Fruit fly (Drosophila melanogaster): ENCODE measurements around the gene Mpp6.

Mpp6 gene

DNA sequence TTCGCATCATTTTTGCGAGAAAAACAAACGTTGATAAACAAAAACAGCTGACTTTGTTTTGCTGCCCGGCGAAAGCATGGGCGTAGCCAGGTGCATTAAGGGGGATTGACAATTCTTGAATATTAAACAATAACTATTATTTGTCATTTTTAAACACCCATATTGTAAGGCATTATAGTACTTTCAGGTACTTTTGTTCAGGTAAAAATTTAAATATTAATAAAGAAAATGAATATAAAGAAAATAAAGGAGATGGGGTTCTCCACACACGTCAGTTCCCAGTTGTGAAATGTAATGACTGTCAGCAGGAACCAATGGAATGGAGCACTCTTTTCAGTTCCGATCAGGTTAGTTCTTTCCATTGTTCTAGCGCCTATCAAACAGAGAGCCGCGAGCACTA is 2.5 kb downstream of the Mpp6 start, which contains the start of the genes Coq3 and Pld3 (continued):
- TF ChIP-seq Six4 (GFP tag; optimal IDR thresholded peaks at IDR 0.05) (peak; percentile 77), Hand (GFP tag; optimal IDR thresholded peaks at IDR 0.05) (peak; percentile 48), CG15011 (GFP tag; optimal IDR thresholded peaks at IDR 0.05) (no peak), sob (GFP tag; IDR thresholded peaks at IDR 0.05) (peak; percentile 83), dan (GFP tag; IDR thresholded peaks at IDR 0.05) (no peak), CG16863 (GFP tag; optimal IDR thresholded peaks at IDR 0.05) (peak; percentile 54), CG30020 (tag; optimal IDR thresholded peaks at IDR 0.05) (peak; percentile 90), CG16815 (GFP tag; optimal IDR thresholded peaks at IDR 0.05) (peak; percentile 73), mam (GFP tag; optimal IDR thresholded peaks at IDR 0.05) (peak; percentile 83), ato (GFP tag; IDR thresholded peaks at IDR 0.05; ENCODE audit: partially characterized antibody) (no peak), ERR (GFP tag; optimal IDR thresholded peaks at IDR 0.05) (peak; percentile 52), D19B (GFP tag; optimal IDR thresholded peaks at IDR 0.05) (peak; percentile 68), twi (tag; optimal IDR thresholded peaks at IDR 0.05) (peak; percentile 57), CG5953 (GFP tag; IDR thresholded peaks at IDR 0.05) (peak; percentile 61; the same call in 1 of the 2 replicates), bcd (GFP tag; optimal IDR thresholded peaks at IDR 0.05) (peak; percentile 80), CG5180 (GFP tag; optimal IDR thresholded peaks at IDR 0.05) (peak; percentile 39), CG17186 (GFP tag; optimal IDR thresholded peaks at IDR 0.05) (peak; percentile 18), chm (GFP tag; IDR thresholded peaks at IDR 0.05) (peak; percentile 72), Atf3 (GFP tag; optimal IDR thresholded peaks at IDR 0.05) (peak; percentile 58), CG13287 (GFP tag; IDR thresholded peaks at IDR 0.05; ENCODE audit: partially characterized antibody) (no peak), stc (GFP tag; IDR thresholded peaks at IDR 0.05) (peak; percentile 69; the same call in 1 of the 2 replicates), CG6689 (GFP tag; IDR thresholded peaks at IDR 0.05) (peak; percentile 82), CG8765 (GFP tag; IDR thresholded peaks at IDR 0.05) (peak; percentile 59; the same call in 1 of the 2 replicates), CG34376 (GFP tag; optimal IDR thresholded peaks at IDR 0.05) (peak; percentile 70), CG32532 (GFP tag; IDR thresholded peaks at IDR 0.05) (peak; percentile 88), hth (optimal IDR thresholded peaks at IDR 0.05) (no peak), caup (GFP tag; optimal IDR thresholded peaks at IDR 0.05; ENCODE audit: severe bottlenecking) (peak; percentile 75), Dp (GFP tag; optimal IDR thresholded peaks at IDR 0.05) (no peak), MTF-1 (GFP tag; optimal IDR thresholded peaks at IDR 0.05; ENCODE audit: borderline replicate concordance) (peak; percentile 32), danr (GFP tag; IDR thresholded peaks at IDR 0.05) (peak; percentile 56; the same call in 1 of the 2 replicates), repo (GFP tag; optimal IDR thresholded peaks at IDR 0.05) (peak; percentile 49), Bgb (GFP tag; IDR thresholded peaks at IDR 0.05; ENCODE audit: partially characterized antibody) (no peak), CG9876 (GFP tag; optimal IDR thresholded peaks at IDR 0.05) (peak; percentile 1), CG7928 (GFP tag; optimal IDR thresholded peaks at IDR 0.05) (peak; percentile 41), Dbx (GFP tag; IDR thresholded peaks at IDR 0.05) (peak; percentile 85), Sin3A (optimal IDR thresholded peaks at IDR 0.05) (no peak), sens (GFP tag) (peak; percentile 96), CG12769 (tag; optimal IDR thresholded peaks at IDR 0.05) (peak; percentile 79), D (optimal IDR thresholded peaks at IDR 0.05) (no peak), D (GFP tag; optimal IDR thresholded peaks at IDR 0.05) (peak; percentile 69), CG1529 (GFP tag; optimal IDR thresholded peaks at IDR 0.05) (peak; percentile 65), Mrtf (GFP tag; IDR thresholded peaks at IDR 0.05) (peak; percentile 69; the same call in 1 of the 3 replicates), Dad (GFP tag; optimal IDR thresholded peaks at IDR 0.05) (peak; percentile 15), CG6791 (GFP tag; IDR thresholded peaks at IDR 0.05; ENCODE audit: partially characterized antibody) (no peak), CG12299 (tag; optimal IDR thresholded peaks at IDR 0.05) (peak; percentile 57), Ravus (GFP tag; IDR thresholded peaks at IDR 0.05) (no peak; the same call in 1 of the 2 replicates), tup (GFP tag; optimal IDR thresholded peaks at IDR 0.05) (peak; percentile 50), CG9215 (GFP tag; IDR thresholded peaks at IDR 0.05) (peak; percentile 72), pho (GFP tag; optimal IDR thresholded peaks at IDR 0.05) (peak; percentile 80), Trl (optimal IDR thresholded peaks at IDR 0.05) (no peak), Trl (GFP tag; optimal IDR thresholded peaks at IDR 0.05) (peak; percentile 72), Neu2 (GFP tag; optimal IDR thresholded peaks at IDR 0.05; ENCODE audit: borderline replicate concordance) (no peak)
